Fruit fly (Drosophila melanogaster) whole organism, embryonic: ENCODE measurements around the gene CG13311.

Source experiments
- Antp ChIP-seq: fragments of 200-800 bp; sonication (Bioruptor generic); optimal IDR thresholded peaks from 3 replicates; lab custom pipeline; 2016; ENCODE audit warnings: missing biosample characterization, missing genetic modification characterization
- Blimp-1 ChIP-seq: fragments of 200-800 bp; sonication (Bioruptor generic); optimal IDR thresholded peaks from 3 replicates; lab custom pipeline; 2018; ENCODE audit warnings: missing biosample characterization, missing genetic modification characterization, mild to moderate bottlenecking, moderate library complexity, missing genetic modification reagents
- CG10366 ChIP-seq: fragments of 200-800 bp; sonication (Bioruptor generic); IDR thresholded peaks from 2 replicates; pipeline ENCODE4 v1.3.6; 2022; ENCODE audit warnings: missing biosample characterization, missing genetic modification characterization
- CG10565 ChIP-seq: fragments of 200-800 bp; sonication (Bioruptor generic); optimal IDR thresholded peaks from 3 replicates; lab custom pipeline; 2016; ENCODE audit warnings: missing biosample characterization, mild to moderate bottlenecking, missing genetic modification characterization
- CG11085 ChIP-seq: fragments of 200-800 bp; sonication (Bioruptor generic); IDR thresholded peaks from 2 replicates; pipeline ENCODE4 v1.3.6; 2022; ENCODE audit warnings: missing biosample characterization, missing genetic modification characterization
- CG11398 ChIP-seq: fragments of 200-800 bp; sonication (Bioruptor generic); optimal IDR thresholded peaks from 2 replicates; lab custom pipeline; 2016; ENCODE audit warnings: missing biosample characterization, missing genetic modification characterization
- CG12744 ChIP-seq: fragments of 200-800 bp; sonication (Bioruptor generic); optimal IDR thresholded peaks from 2 replicates; lab custom pipeline; 2016; ENCODE audit warnings: missing biosample characterization, missing genetic modification characterization
- CG12942 ChIP-seq: fragments of 200-800 bp; sonication (Bioruptor generic); optimal IDR thresholded peaks from 3 replicates; lab custom pipeline; 2016; ENCODE audit warnings: missing biosample characterization, missing genetic modification characterization
- CG15479 ChIP-seq: fragments of 200-800 bp; sonication (Bioruptor generic); optimal IDR thresholded peaks from 3 replicates; lab custom pipeline; 2019; ENCODE audit warnings: missing biosample characterization, mild to moderate bottlenecking, missing genetic modification characterization, moderate library complexity
- CG17829 ChIP-seq: fragments of 200-800 bp; optimal IDR thresholded peaks from 2 replicates; lab custom pipeline; 2019; ENCODE audit warnings: missing biosample characterization, mild to moderate bottlenecking, missing genetic modification characterization, moderate library complexity
- CG31441 ChIP-seq: fragments of 200-800 bp; sonication (Bioruptor generic); IDR thresholded peaks from 2 replicates; pipeline ENCODE4 v1.3.6; 2022; ENCODE audit warnings: missing biosample characterization, missing genetic modification characterization
- CG34376 ChIP-seq: fragments of 200-800 bp; sonication (Bioruptor generic); optimal IDR thresholded peaks from 2 replicates; lab custom pipeline; 2018; ENCODE audit warnings: missing biosample characterization, mild to moderate bottlenecking, missing genetic modification characterization
- CG6683 ChIP-seq: fragments of 200-800 bp; sonication (Bioruptor generic); optimal IDR thresholded peaks from 2 replicates; lab custom pipeline; 2017; ENCODE audit warnings: missing biosample characterization, mild to moderate bottlenecking, missing genetic modification characterization, missing genetic modification reagents
- CG6689 ChIP-seq: fragments of 200-800 bp; sonication (Bioruptor generic); IDR thresholded peaks from 2 replicates; pipeline ENCODE4 v1.3.6; 2022; ENCODE audit warnings: missing biosample characterization, missing genetic modification characterization
- CG6854 ChIP-seq: fragments of 200-800 bp; sonication (Bioruptor generic); optimal IDR thresholded peaks from 3 replicates; lab custom pipeline; 2017; ENCODE audit warnings: missing biosample characterization, mild to moderate bottlenecking, missing genetic modification characterization
- CG7987 ChIP-seq: fragments of 200-800 bp; sonication (Bioruptor generic); optimal IDR thresholded peaks from 2 replicates; lab custom pipeline; 2018; ENCODE audit warnings: missing biosample characterization, mild to moderate bottlenecking, missing genetic modification characterization, moderate library complexity
- CG8281 ChIP-seq: fragments of 200-800 bp; sonication (Bioruptor generic); optimal IDR thresholded peaks from 2 replicates; lab custom pipeline; 2018; ENCODE audit warnings: missing biosample characterization, mild to moderate bottlenecking, missing genetic modification characterization, moderate library complexity
- CG8765 ChIP-seq: fragments of 200-800 bp; sonication (Bioruptor generic); IDR thresholded peaks from 2 replicates; pipeline ENCODE4 v1.3.6; 2022; ENCODE audit warnings: missing biosample characterization, missing genetic modification characterization
- CG8924 ChIP-seq: fragments of 200-800 bp; optimal IDR thresholded peaks from 3 replicates; lab custom pipeline; 2019; ENCODE audit warnings: missing biosample characterization, mild to moderate bottlenecking, missing genetic modification characterization, moderate library complexity
- CG9932 ChIP-seq: fragments of 200-800 bp; sonication (Bioruptor generic); IDR thresholded peaks from 2 replicates; pipeline ENCODE4 v1.3.6; 2022; ENCODE audit warnings: missing biosample characterization, missing genetic modification characterization
- Dad ChIP-seq: fragments of 200-800 bp; sonication (Bioruptor generic); optimal IDR thresholded peaks from 3 replicates; lab custom pipeline; 2016; ENCODE audit warnings: missing biosample characterization, missing genetic modification characterization
- ERR ChIP-seq: fragments of 200-800 bp; sonication (Bioruptor generic); optimal IDR thresholded peaks from 2 replicates; lab custom pipeline; 2016; ENCODE audit warnings: missing biosample characterization, missing genetic modification characterization
- GATAe ChIP-seq: fragments of 200-800 bp; sonication (Bioruptor generic); conservative IDR thresholded peaks from 2 replicates; pipeline ENCODE4 v1.3.6; 2022; ENCODE audit warnings: missing biosample characterization, missing genetic modification characterization
- Hand ChIP-seq: fragments of 200-800 bp; sonication (Bioruptor generic); optimal IDR thresholded peaks from 2 replicates; lab custom pipeline; 2017; ENCODE audit warnings: mild to moderate bottlenecking, missing biosample characterization, missing genetic modification reagents, missing genetic modification characterization
- HmgD ChIP-seq: fragments of 200-800 bp; sonication (Bioruptor generic); optimal IDR thresholded peaks from 3 replicates; lab custom pipeline; 2016; ENCODE audit warnings: missing biosample characterization, missing genetic modification characterization
- Hmr ChIP-seq: fragments of 200-800 bp; sonication (Bioruptor generic); optimal IDR thresholded peaks from 3 replicates; lab custom pipeline; 2017; ENCODE audit warnings: mild to moderate bottlenecking, missing biosample characterization, missing genetic modification reagents, missing genetic modification characterization
- Hr3 ChIP-seq: fragments of 200-800 bp; sonication (Bioruptor generic); optimal IDR thresholded peaks from 3 replicates; lab custom pipeline; 2016; ENCODE audit warnings: missing biosample characterization, missing genetic modification characterization
- Nf-YB ChIP-seq: fragments of 200-800 bp; sonication (Bioruptor generic); optimal IDR thresholded peaks from 3 replicates; lab custom pipeline; 2019; ENCODE audit warnings: missing biosample characterization, mild to moderate bottlenecking, missing genetic modification characterization, moderate library complexity
- Oaz ChIP-seq: fragments of 200-800 bp; sonication (Bioruptor generic); IDR thresholded peaks from 2 replicates; pipeline ENCODE4 v1.3.6; 2022; ENCODE audit warnings: missing biosample characterization, missing genetic modification characterization
- Sry-δ ChIP-seq: fragments of 200-800 bp; sonication (Bioruptor generic); optimal IDR thresholded peaks from 2 replicates; lab custom pipeline; 2016; ENCODE audit warnings: missing biosample characterization, missing genetic modification characterization
- Trl ChIP-seq, 3 experiments: fragments of >200 bp in 2 of 3; fragments of 200-800 bp in 1 of 3; sonication (Bioruptor generic) in 1 of 3; optimal IDR thresholded peaks; 2 replicates in 1 of 3; 3 replicates in 2 of 3; lab custom pipeline; 2016 to 2017; ENCODE audit warnings: missing biosample characterization in 1 of 3, missing genetic modification characterization in 1 of 3
- YL-1 ChIP-seq: fragments of 200-800 bp; sonication (Bioruptor generic); optimal IDR thresholded peaks from 3 replicates; lab custom pipeline; 2017; ENCODE audit warnings: missing biosample characterization, mild to moderate bottlenecking, missing genetic modification characterization
- bsh ChIP-seq, 2 experiments: fragments of 200-800 bp; sonication (Bioruptor generic); optimal IDR thresholded peaks; 2 replicates each; lab custom pipeline; 2017 to 2018; ENCODE audit warnings: mild to moderate bottlenecking in 2 of 2, missing biosample characterization in 2 of 2, missing genetic modification characterization in 2 of 2, moderate library complexity in 1 of 2
- cato ChIP-seq: fragments of 200-800 bp; sonication (Bioruptor generic); optimal IDR thresholded peaks from 2 replicates; lab custom pipeline; 2016; ENCODE audit warnings: missing biosample characterization, missing genetic modification characterization, borderline replicate concordance
- crc ChIP-seq: fragments of 200-800 bp; sonication (Bioruptor generic); optimal IDR thresholded peaks from 2 replicates; lab custom pipeline; 2016; ENCODE audit warnings: missing biosample characterization, missing genetic modification characterization
- hbn ChIP-seq: fragments of 200-800 bp; sonication (Bioruptor generic); IDR thresholded peaks from 2 replicates; pipeline ENCODE4 v1.3.6; 2022; ENCODE audit warnings: missing biosample characterization, missing genetic modification characterization; ENCODE audit not compliant: partially characterized antibody
- hth ChIP-seq: fragments of >200 bp; optimal IDR thresholded peaks from 2 replicates; lab custom pipeline; 2017; ENCODE audit warnings: inconsistent platforms
- lov ChIP-seq, 2 experiments: fragments of 200-800 bp in 1 of 2; fragments of >200 bp in 1 of 2; sonication (Bioruptor generic) in 1 of 2; IDR thresholded peaks in 1 of 2; optimal IDR thresholded peaks in 1 of 2; 2 replicates in 1 of 2; 3 replicates in 1 of 2; pipeline versions ENCODE4 v1.3.6 to Lab custom; 2017 to 2022; ENCODE audit warnings: missing biosample characterization in 1 of 2, missing genetic modification characterization in 1 of 2
- nerfin-1 ChIP-seq: fragments of 200-800 bp; sonication (Bioruptor generic); optimal IDR thresholded peaks from 3 replicates; lab custom pipeline; 2019; ENCODE audit warnings: missing biosample characterization, mild to moderate bottlenecking, missing genetic modification characterization, moderate library complexity
- nom ChIP-seq: fragments of 200-800 bp; sonication (Bioruptor generic); optimal IDR thresholded peaks from 2 replicates; lab custom pipeline; 2017; ENCODE audit warnings: missing biosample characterization, missing genetic modification characterization, mild to moderate bottlenecking, moderate library complexity, missing genetic modification reagents
- odd ChIP-seq: fragments of 200-800 bp; sonication (Bioruptor generic); optimal IDR thresholded peaks from 2 replicates; lab custom pipeline; 2017; ENCODE audit warnings: missing biosample characterization, mild to moderate bottlenecking, missing genetic modification characterization
- org-1 ChIP-seq: fragments of 200-800 bp; sonication (Bioruptor generic); optimal IDR thresholded peaks from 2 replicates; lab custom pipeline; 2017; ENCODE audit warnings: missing biosample characterization, missing genetic modification characterization
- p53 ChIP-seq: fragments of 200-800 bp; sonication (Bioruptor generic); optimal IDR thresholded peaks from 2 replicates; lab custom pipeline; 2016; ENCODE audit warnings: missing biosample characterization, missing genetic modification characterization
- schlank ChIP-seq: fragments of 200-800 bp; sonication (Bioruptor generic); optimal IDR thresholded peaks from 2 replicates; lab custom pipeline; 2018; ENCODE audit warnings: missing biosample characterization, mild to moderate bottlenecking, missing genetic modification characterization
- shn ChIP-seq: fragments of 200-800 bp; sonication (Bioruptor generic); optimal IDR thresholded peaks from 3 replicates; lab custom pipeline; 2016; ENCODE audit warnings: missing biosample characterization, missing genetic modification characterization
- sna ChIP-seq: fragments of 200-800 bp; sonication (Bioruptor generic); IDR thresholded peaks from 2 replicates; pipeline ENCODE4 v1.3.6; 2022; ENCODE audit warnings: missing biosample characterization, missing genetic modification characterization; ENCODE audit not compliant: partially characterized antibody
- sqz ChIP-seq: fragments of 200-800 bp; sonication (Bioruptor generic); optimal IDR thresholded peaks from 3 replicates; lab custom pipeline; 2018; ENCODE audit warnings: missing biosample characterization, mild to moderate bottlenecking, missing genetic modification characterization
- sug ChIP-seq: fragments of 200-800 bp; optimal IDR thresholded peaks from 2 replicates; lab custom pipeline; 2019; ENCODE audit warnings: missing biosample characterization, mild to moderate bottlenecking, missing genetic modification characterization, moderate library complexity
- tll ChIP-seq, 2 experiments: fragments of 200-800 bp in 1 of 2; fragments of >200 bp in 1 of 2; sonication (Bioruptor generic) in 1 of 2; optimal IDR thresholded peaks; 2 replicates each; lab custom pipeline; 2017 to 2019; ENCODE audit warnings: missing biosample characterization in 2 of 2, missing genetic modification characterization in 2 of 2, mild to moderate bottlenecking in 1 of 2, moderate library complexity in 1 of 2
- vfl ChIP-seq: fragments of 200-800 bp; sonication (Bioruptor generic); optimal IDR thresholded peaks from 2 replicates; lab custom pipeline; 2016; ENCODE audit warnings: missing biosample characterization, missing genetic modification characterization

The CG13311 gene

dm6 chr3L:8834886-8835285 is 32.9 kb upstream of the CG13311 start (continued):
- no peak for TF ChIP-seq CG8765 (GFP tag; lab: Robert Waterston, UW)
- no peak for TF ChIP-seq CG10565 (GFP tag; lab: Kevin White, UChicago)
- no peak for TF ChIP-seq Hand (GFP tag; lab: Kevin White, UChicago)
- TF ChIP-seq lov (optimal IDR thresholded peaks at IDR 0.05; lab: Kevin White, UChicago), result no peak
- no peak for TF ChIP-seq lov (GFP tag; IDR thresholded peaks at IDR 0.05; lab: Robert Waterston, UW)
- TF ChIP-seq cato (GFP tag; lab: Kevin White, UChicago), result no peak
- TF ChIP-seq CG11085 (GFP tag; lab: Robert Waterston, UW), result no peak
- TF ChIP-seq CG9932 (GFP tag; lab: Robert Waterston, UW), result no peak
- no peak for TF ChIP-seq nom (GFP tag; lab: Kevin White, UChicago)
- TF ChIP-seq bsh (GFP tag; optimal IDR thresholded peaks at IDR 0.05; lab: Kevin White, UChicago), result peak in 1 of 2 experiments; percentile 14
- no peak for TF ChIP-seq sug (tag; lab: Kevin White, UChicago)
- no peak for TF ChIP-seq Dad (GFP tag; lab: Kevin White, UChicago)
- no peak for TF ChIP-seq vfl (GFP tag; lab: Kevin White, UChicago)
- no peak for TF ChIP-seq Sry-δ (GFP tag; lab: Kevin White, UChicago)
- TF ChIP-seq shn (GFP tag; lab: Kevin White, UChicago), result no peak
- no peak for TF ChIP-seq CG17829 (tag; lab: Kevin White, UChicago)
- no peak for TF ChIP-seq CG6683 (GFP tag; lab: Kevin White, UChicago)
- no peak for TF ChIP-seq CG12942 (GFP tag; lab: Kevin White, UChicago)
- no peak for TF ChIP-seq Nf-YB (GFP tag; lab: Kevin White, UChicago)
- TF ChIP-seq Hr3 (GFP tag; lab: Kevin White, UChicago), result no peak
- peak; percentile 68 for TF ChIP-seq CG15479 (GFP tag; lab: Kevin White, UChicago)
- no peak for TF ChIP-seq Trl (optimal IDR thresholded peaks at IDR 0.05; lab: Kevin White, UChicago)
- no peak for TF ChIP-seq Trl (GFP tag; optimal IDR thresholded peaks at IDR 0.05; lab: Kevin White, UChicago)
- peak in 1 of 2 experiments; percentile 23 for TF ChIP-seq tll (GFP tag; optimal IDR thresholded peaks at IDR 0.05; lab: Kevin White, UChicago)
- no peak for TF ChIP-seq CG11398 (GFP tag; lab: Kevin White, UChicago)
- TF ChIP-seq sna (GFP tag; lab: Robert Waterston, UW), result no peak
- TF ChIP-seq GATAe (GFP tag; lab: Robert Waterston, UW), result no peak
- TF ChIP-seq CG6854 (GFP tag; lab: Kevin White, UChicago), result no peak
- peak; percentile 30 for TF ChIP-seq odd
- no peak for TF ChIP-seq Antp
- TF ChIP-seq sqz (GFP tag; lab: Kevin White, UChicago), result no peak
- TF ChIP-seq nerfin-1 (tag; lab: Kevin White, UChicago), result peak; percentile 26
- no peak for TF ChIP-seq CG6689 (GFP tag; lab: Robert Waterston, UW)
- no peak; the same call in 1 of the 2 replicates for TF ChIP-seq CG10366 (GFP tag; lab: Robert Waterston, UW)
- no peak for TF ChIP-seq HmgD
- no peak for TF ChIP-seq YL-1 (GFP tag; lab: Kevin White, UChicago)
- TF ChIP-seq CG8924 (tag; lab: Kevin White, UChicago), result peak; percentile 34
- no peak for TF ChIP-seq CG34376 (GFP tag; lab: Kevin White, UChicago)
- TF ChIP-seq CG8281 (tag; lab: Kevin White, UChicago), result no peak
- TF ChIP-seq Oaz (GFP tag; lab: Robert Waterston, UW), result no peak
- peak; percentile 62 for TF ChIP-seq CG7987 (GFP tag; lab: Kevin White, UChicago)
- TF ChIP-seq ERR (GFP tag; lab: Kevin White, UChicago), result no peak
- TF ChIP-seq crc, result peak; percentile 1
- no peak for TF ChIP-seq p53 (GFP tag; lab: Kevin White, UChicago)
- TF ChIP-seq Blimp-1, result no peak
- no peak for TF ChIP-seq hbn (GFP tag; lab: Robert Waterston, UW)
- TF ChIP-seq CG12744 (GFP tag; lab: Kevin White, UChicago), result no peak
- TF ChIP-seq schlank, result no peak
- TF ChIP-seq Hmr (GFP tag; lab: Kevin White, UChicago), result peak; percentile 46
- TF ChIP-seq org-1, result no peak
- TF ChIP-seq CG31441 (GFP tag; lab: Robert Waterston, UW), result 0 out of 2 replicates have a peak, but pooled peaks have one; percentile 29
- TF ChIP-seq hth (lab: Kevin White, UChicago), result no peak
